Fruit fly (Drosophila melanogaster): ENCODE results near the gene eRF1.

The eRF1 gene

DNA sequence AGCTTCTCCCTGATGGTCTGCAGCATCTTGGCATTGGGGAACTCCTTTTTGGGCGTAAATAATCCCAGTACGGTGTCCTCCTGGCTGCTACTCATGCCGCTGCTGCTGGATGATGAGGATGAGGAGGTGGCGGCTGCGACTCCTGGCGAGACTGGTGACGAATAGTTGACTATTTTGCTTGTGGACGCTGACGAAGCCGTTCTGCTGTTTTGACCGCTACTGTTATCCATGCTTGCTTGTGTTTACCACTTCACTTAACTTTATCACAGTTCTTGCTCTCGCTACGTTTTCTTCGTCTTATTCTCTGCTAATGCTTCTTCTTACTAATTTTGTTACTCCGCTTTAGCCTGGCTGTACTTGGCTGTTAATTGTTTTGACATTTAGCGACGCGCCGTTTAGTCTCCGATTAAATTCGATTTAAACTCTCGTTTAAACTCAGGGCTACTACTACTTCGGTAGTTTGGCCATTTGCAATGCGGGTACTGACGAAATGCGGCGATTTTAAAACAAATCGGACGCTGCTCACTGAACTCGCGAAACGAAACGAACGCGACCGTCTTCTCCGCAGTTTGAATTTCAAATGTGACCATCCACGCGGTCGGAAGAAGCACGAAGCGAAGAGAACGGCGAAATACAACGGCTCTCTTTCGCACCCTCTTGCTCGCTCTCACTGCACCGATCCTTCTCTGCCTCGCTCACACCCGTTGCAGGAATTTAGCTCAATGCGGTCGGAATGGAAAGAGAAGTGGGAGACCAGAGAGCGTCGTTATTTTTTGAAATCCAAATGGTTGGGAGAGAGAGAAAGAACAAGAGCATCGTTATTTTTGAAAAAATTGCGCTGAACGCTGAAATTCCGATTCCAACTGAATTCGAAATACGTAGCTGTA lies 53.1 kb downstream of the eRF1 start, which contains the start of gene trbl (continued):
- TF ChIP-seq CG4360 (GFP tag; IDR thresholded peaks at IDR 0.05) (no peak), knrl (GFP tag; IDR thresholded peaks at IDR 0.05; ENCODE audit: partially characterized antibody) (no peak; the same call in 2 of the 3 replicates), CTCF (GFP tag; optimal IDR thresholded peaks at IDR 0.05) (peak; percentile 36), Ravus (GFP tag; IDR thresholded peaks at IDR 0.05) (no peak), danr (GFP tag; IDR thresholded peaks at IDR 0.05) (no peak), Ptx1 (GFP tag; IDR thresholded peaks at IDR 0.05) (no peak), ftz-f1 (GFP tag; optimal IDR thresholded peaks at IDR 0.05) (peak; percentile 74), Ssrp (tag; optimal IDR thresholded peaks at IDR 0.05) (no peak), C15 (GFP tag; IDR thresholded peaks at IDR 0.05) (no peak), ab (GFP tag; optimal IDR thresholded peaks at IDR 0.05) (no peak), CG1529 (GFP tag; optimal IDR thresholded peaks at IDR 0.05) (no peak), CG4617 (GFP tag; optimal IDR thresholded peaks at IDR 0.05; ENCODE audit: borderline replicate concordance) (no peak), sna (GFP tag; IDR thresholded peaks at IDR 0.05; ENCODE audit: partially characterized antibody) (0 out of 2 replicates have a peak, but pooled peaks have one; percentile 55), CG8089 (GFP tag; optimal IDR thresholded peaks at IDR 0.05) (no peak), cg (GFP tag; optimal IDR thresholded peaks at IDR 0.05) (peak; percentile 38), gsb (GFP tag; IDR thresholded peaks at IDR 0.05) (no peak), CG14710 (tag; optimal IDR thresholded peaks at IDR 0.05) (peak; percentile 26), br (optimal IDR thresholded peaks at IDR 0.05) (no peak), salm (tag; optimal IDR thresholded peaks at IDR 0.05) (peak; percentile 57), HLH4C (GFP tag; IDR thresholded peaks at IDR 0.05; ENCODE audit: partially characterized antibody) (peak; percentile 73), Oli (tag; optimal IDR thresholded peaks at IDR 0.05) (no peak), pros (GFP tag; optimal IDR thresholded peaks at IDR 0.05) (peak; percentile 84), CG10959 (GFP tag; IDR thresholded peaks at IDR 0.05) (no peak), HLH54F (GFP tag; optimal IDR thresholded peaks at IDR 0.05) (no peak), CrebB (tag; optimal IDR thresholded peaks at IDR 0.05) (peak; percentile 49), row (GFP tag; IDR thresholded peaks at IDR 0.05) (peak; percentile 9; the same call in 1 of the 3 replicates), CG7963 (GFP tag; IDR thresholded peaks at IDR 0.05; ENCODE audit: partially characterized antibody) (peak; percentile 80; the same call in 2 of the 3 replicates), CG4707 (GFP tag; optimal IDR thresholded peaks at IDR 0.05) (peak; percentile 26), gfzf (GFP tag; optimal IDR thresholded peaks at IDR 0.05) (peak; percentile 59), Abd-B (GFP tag; optimal IDR thresholded peaks at IDR 0.05) (no peak), onecut (GFP tag; IDR thresholded peaks at IDR 0.05) (peak; percentile 27; the same call in 1 of the 2 replicates), CG33557 (GFP tag; optimal IDR thresholded peaks at IDR 0.05) (no peak), Max (GFP tag; optimal IDR thresholded peaks at IDR 0.05) (peak; percentile 26), dm (GFP tag; optimal IDR thresholded peaks at IDR 0.05) (peak; percentile 65), sd (tag; optimal IDR thresholded peaks at IDR 0.05) (peak; percentile 99), Oaz (GFP tag; IDR thresholded peaks at IDR 0.05) (no peak), zen (tag; optimal IDR thresholded peaks at IDR 0.05) (peak; percentile 73), H15 (GFP tag; IDR thresholded peaks at IDR 0.05) (no peak), Meics (GFP tag; optimal IDR thresholded peaks at IDR 0.05) (peak; percentile 19), luna (GFP tag; optimal IDR thresholded peaks at IDR 0.05) (no peak), CG8765 (GFP tag; IDR thresholded peaks at IDR 0.05) (no peak), Med (GFP tag) (peak; percentile 83), hbn (GFP tag; IDR thresholded peaks at IDR 0.05; ENCODE audit: partially characterized antibody) (peak; percentile 50), prd (optimal IDR thresholded peaks at IDR 0.05) (no peak), prd (GFP tag; IDR thresholded peaks at IDR 0.05) (no peak), bcd (GFP tag; optimal IDR thresholded peaks at IDR 0.05) (no peak), ERR (GFP tag; optimal IDR thresholded peaks at IDR 0.05) (no peak), CG12769 (tag; optimal IDR thresholded peaks at IDR 0.05) (peak; percentile 40), B-H2 (GFP tag; optimal IDR thresholded peaks at IDR 0.05) (no peak), Bteb2 (GFP tag; optimal IDR thresholded peaks at IDR 0.05) (no peak)

Data from whole organism, embryonic.